Worm (Caenorhabditis elegans) whole organism, early embryonic: Measurements from ENCODE around the gene dpy-3.

Experiments
- B0310.2 ChIP-seq: sonication (generic microtip); optimal IDR thresholded peaks from 2 replicates; lab custom pipeline; 2016; ENCODE audit warnings: mild to moderate bottlenecking, missing genetic modification characterization, missing compliant biosample characterization
- aly-1 ChIP-seq: sonication (generic microtip); optimal IDR thresholded peaks from 2 replicates; lab custom pipeline; 2016; ENCODE audit warnings: missing genetic modification characterization, missing compliant biosample characterization
- ama-1 ChIP-seq: fragments of 150-350 bp; optimal IDR thresholded peaks from 2 replicates; lab custom pipeline; 2014
- flt-1 ChIP-seq: fragments of 200-800 bp; sonication (Bioruptor generic); IDR thresholded peaks from 2 replicates; pipeline ENCODE4 v1.3.6; 2022; ENCODE audit warnings: missing genetic modification characterization, missing compliant biosample characterization
- hmg-4 ChIP-seq: fragments of 200-800 bp; sonication (Bioruptor generic); optimal IDR thresholded peaks from 2 replicates; lab custom pipeline; 2018; ENCODE audit warnings: mild to moderate bottlenecking, missing genetic modification characterization, missing compliant biosample characterization
- hnd-1 ChIP-seq: sonication (generic microtip); optimal IDR thresholded peaks from 2 replicates; lab custom pipeline; 2016; ENCODE audit warnings: missing genetic modification characterization, missing compliant biosample characterization
- scrt-1 ChIP-seq: fragments of 200-800 bp; sonication (Bioruptor generic); IDR thresholded peaks from 2 replicates; pipeline ENCODE4 v1.3.6; 2022; ENCODE audit warnings: missing genetic modification characterization, missing compliant biosample characterization

ce11 chrX:2108182-2108581, 37.3 kb downstream of the dpy-3 start:
- TF ChIP-seq ama-1 (lab: Kevin White, UChicago), result no peak
- TF ChIP-seq hnd-1 (tag; lab: Kevin White, UChicago), result no peak
- no peak for TF ChIP-seq B0310.2
- no peak for TF ChIP-seq aly-1 (tag; lab: Kevin White, UChicago)
- no peak for TF ChIP-seq flt-1 (GFP tag; lab: Robert Waterston, UW)
- no peak for TF ChIP-seq scrt-1
- TF ChIP-seq hmg-4, result no peak
